Fruit fly (Drosophila melanogaster) ovary, adult (tissue): Measurements from ENCODE around the gene smp-30.

ENCODE experiments used
- CG17801 ChIP-seq: fragments of 200-800 bp; optimal IDR thresholded peaks from 2 replicates; lab custom pipeline; 2019; ENCODE audit warnings: missing biosample characterization, mild to moderate bottlenecking, missing genetic modification characterization, moderate library complexity; ENCODE audit not compliant: partially characterized antibody

Gene smp-30

dm6 chr3R:14737894-14738860 is 12.9 kb downstream of the smp-30 start:
- peak; percentile 95 for TF ChIP-seq CG17801

- TF ChIP-seq CG17801, result peak; percentile 75
These were observed 14.4 kb downstream of the smp-30 start for dm6 chr3R:14736674-14737073.

dm6 chr3R:14736001-14736400 is 15.0 kb downstream of the smp-30 start:
- TF ChIP-seq CG17801, result no peak

- no peak for TF ChIP-seq CG17801
These were observed 16.2 kb downstream of the smp-30 start for dm6 chr3R:14734623-14735392.

dm6 chr3R:14733937-14734336 is 17.1 kb downstream of the smp-30 start:
- no peak for TF ChIP-seq CG17801

dm6 chr3R:14733425-14733824 is 17.6 kb downstream of the smp-30 start:
- TF ChIP-seq CG17801, result no peak

dm6 chr3R:14731781-14732100 is 19.3 kb downstream of the smp-30 start:
- TF ChIP-seq CG17801, result no peak

dm6 chr3R:14731061-14731780 is 19.8 kb downstream of the smp-30 start, which contains the start of gene CG7530:
Gene CG7530, minus strand, starts transcription at chr3R:14731509.
- TF ChIP-seq CG17801, result peak; percentile 48

- no peak for TF ChIP-seq CG17801
These were observed 20.5 kb downstream of the smp-30 start for dm6 chr3R:14730595-14730994.

- peak; percentile 15 for TF ChIP-seq CG17801
These were observed 21.2 kb downstream of the smp-30 start for dm6 chr3R:14729686-14730493.

dm6 chr3R:14728713-14729685 is 22.0 kb downstream of the smp-30 start:
- TF ChIP-seq CG17801, result peak; percentile 67

dm6 chr3R:14724501-14724859 is 26.6 kb downstream of the smp-30 start:
- TF ChIP-seq CG17801, result no peak

dm6 chr3R:14723671-14724500 is 27.2 kb downstream of the smp-30 start, which contains the start of gene kibra:
Gene kibra, minus strand, starts transcription at chr3R:14724261.
- peak; percentile 42 for TF ChIP-seq CG17801

- no peak for TF ChIP-seq CG17801
These were observed 27.7 kb downstream of the smp-30 start for dm6 chr3R:14723355-14723670.
